Fruit fly (Drosophila melanogaster) whole organism, embryonic: ENCODE results near the gene CG7557.

ENCODE experiments used
- Abd-B ChIP-seq: fragments of 200-800 bp; sonication (Bioruptor generic); optimal IDR thresholded peaks from 2 replicates; lab custom pipeline; 2018; ENCODE audit warnings: missing biosample characterization, mild to moderate bottlenecking, missing genetic modification characterization, moderate library complexity
- Atf6 ChIP-seq: fragments of 200-800 bp; sonication (Bioruptor generic); IDR thresholded peaks from 2 replicates; pipeline ENCODE4 v1.3.6; 2022; ENCODE audit warnings: missing biosample characterization, missing genetic modification characterization
- CG10267 ChIP-seq: fragments of 200-800 bp; sonication (Bioruptor generic); optimal IDR thresholded peaks from 2 replicates; lab custom pipeline; 2018; ENCODE audit warnings: missing biosample characterization, mild to moderate bottlenecking, missing genetic modification characterization, moderate library complexity
- CG10462 ChIP-seq: fragments of 200-800 bp; sonication (Bioruptor generic); optimal IDR thresholded peaks from 2 replicates; lab custom pipeline; 2016; ENCODE audit warnings: missing biosample characterization, missing genetic modification characterization
- CG11247 ChIP-seq: fragments of 200-800 bp; sonication (Bioruptor generic); IDR thresholded peaks from 2 replicates; pipeline ENCODE4 v1.3.6; 2022; ENCODE audit warnings: missing biosample characterization, missing genetic modification characterization
- CG12744 ChIP-seq: fragments of 200-800 bp; sonication (Bioruptor generic); optimal IDR thresholded peaks from 2 replicates; lab custom pipeline; 2016; ENCODE audit warnings: missing biosample characterization, missing genetic modification characterization
- CG13123 ChIP-seq: fragments of 200-800 bp; sonication (Bioruptor generic); optimal IDR thresholded peaks from 2 replicates; lab custom pipeline; 2016; ENCODE audit warnings: missing biosample characterization, missing genetic modification characterization
- CG13424 ChIP-seq: fragments of 200-800 bp; sonication (Bioruptor generic); optimal IDR thresholded peaks from 2 replicates; lab custom pipeline; 2019; ENCODE audit warnings: missing biosample characterization, mild to moderate bottlenecking, missing genetic modification characterization, moderate library complexity
- CG13894 ChIP-seq: fragments of 200-800 bp; sonication (Bioruptor generic); optimal IDR thresholded peaks from 3 replicates; lab custom pipeline; 2018; ENCODE audit warnings: missing biosample characterization, mild to moderate bottlenecking, missing genetic modification characterization, moderate library complexity
- CG15514 ChIP-seq: fragments of 200-800 bp; sonication (Bioruptor generic); optimal IDR thresholded peaks from 3 replicates; lab custom pipeline; 2017; ENCODE audit warnings: missing biosample characterization, missing genetic modification characterization, mild to moderate bottlenecking, moderate library complexity, missing genetic modification reagents
- CG17328 ChIP-seq: fragments of 200-800 bp; sonication (Bioruptor generic); IDR thresholded peaks from 2 replicates; pipeline ENCODE4 v1.3.6; 2022; ENCODE audit warnings: missing biosample characterization, missing genetic modification characterization
- CG17612 ChIP-seq: fragments of 200-800 bp; sonication (Bioruptor generic); IDR thresholded peaks from 2 replicates; pipeline ENCODE4 v1.3.6; 2022; ENCODE audit warnings: missing biosample characterization, missing genetic modification characterization
- CG18599 ChIP-seq: fragments of 200-800 bp; sonication (Bioruptor generic); optimal IDR thresholded peaks from 3 replicates; lab custom pipeline; 2017; ENCODE audit warnings: missing biosample characterization, missing genetic modification characterization, mild to moderate bottlenecking, moderate library complexity, missing genetic modification reagents
- CG2202 ChIP-seq: fragments of 200-800 bp; sonication (Bioruptor generic); optimal IDR thresholded peaks from 2 replicates; lab custom pipeline; 2018; ENCODE audit warnings: missing biosample characterization, mild to moderate bottlenecking, missing genetic modification characterization
- CG2678 ChIP-seq: fragments of 200-800 bp; sonication (Bioruptor generic); optimal IDR thresholded peaks from 3 replicates; lab custom pipeline; 2019; ENCODE audit warnings: missing biosample characterization, mild to moderate bottlenecking, missing genetic modification characterization, moderate library complexity
- CG31224 ChIP-seq: fragments of 200-800 bp; sonication (Bioruptor generic); IDR thresholded peaks from 2 replicates; pipeline ENCODE4 v1.3.6; 2022; ENCODE audit warnings: missing biosample characterization, missing genetic modification characterization
- CG31365 ChIP-seq: fragments of 200-800 bp; sonication (Bioruptor generic); optimal IDR thresholded peaks from 2 replicates; lab custom pipeline; 2018; ENCODE audit warnings: missing biosample characterization, mild to moderate bottlenecking, missing genetic modification characterization
- CG33557 ChIP-seq: fragments of 200-800 bp; sonication (Bioruptor generic); optimal IDR thresholded peaks from 2 replicates; lab custom pipeline; 2019; ENCODE audit warnings: missing biosample characterization, mild to moderate bottlenecking, missing genetic modification characterization, moderate library complexity
- CG5953 ChIP-seq: fragments of 200-800 bp; sonication (Bioruptor generic); IDR thresholded peaks from 2 replicates; pipeline ENCODE4 v1.3.6; 2022; ENCODE audit warnings: missing biosample characterization, missing genetic modification characterization
- CG6272 ChIP-seq: fragments of 200-800 bp; sonication (Bioruptor generic); IDR thresholded peaks from 2 replicates; pipeline ENCODE4 v1.3.6; 2022; ENCODE audit warnings: missing biosample characterization, missing genetic modification characterization
- CG6791 ChIP-seq: fragments of 200-800 bp; sonication (Bioruptor generic); IDR thresholded peaks from 3 replicates; pipeline ENCODE4 v1.3.6; 2022; ENCODE audit warnings: missing biosample characterization, missing genetic modification characterization; ENCODE audit not compliant: partially characterized antibody
- CG7786 ChIP-seq: fragments of 200-800 bp; sonication (Bioruptor generic); optimal IDR thresholded peaks from 2 replicates; lab custom pipeline; 2016; ENCODE audit warnings: missing biosample characterization, missing genetic modification characterization
- D19B ChIP-seq: fragments of 200-800 bp; sonication (Bioruptor generic); optimal IDR thresholded peaks from 2 replicates; lab custom pipeline; 2017; ENCODE audit warnings: missing biosample characterization, mild to moderate bottlenecking, missing genetic modification characterization
- Dref ChIP-seq: fragments of 200-800 bp; sonication (Bioruptor generic); IDR thresholded peaks from 2 replicates; pipeline ENCODE4 v1.3.6; 2022; ENCODE audit warnings: missing biosample characterization, missing genetic modification characterization
- E2f2 ChIP-seq: fragments of 200-800 bp; sonication (Bioruptor generic); IDR thresholded peaks from 2 replicates; pipeline ENCODE4 v1.3.6; 2022; ENCODE audit warnings: missing biosample characterization, missing genetic modification characterization
- HLH3B ChIP-seq: fragments of 200-800 bp; sonication (Bioruptor generic); IDR thresholded peaks from 2 replicates; pipeline ENCODE4 v1.3.6; 2022; ENCODE audit warnings: missing biosample characterization, missing genetic modification characterization
- Hr78 ChIP-seq, 2 experiments: fragments of 200-800 bp in 1 of 2; fragments of >200 bp in 1 of 2; sonication (Bioruptor generic) in 1 of 2; optimal IDR thresholded peaks; 2 replicates each; lab custom pipeline; 2017 to 2019; ENCODE audit warnings: missing biosample characterization in 2 of 2, missing genetic modification characterization in 2 of 2, mild to moderate bottlenecking in 1 of 2, moderate library complexity in 1 of 2
- Mad ChIP-seq: fragments of 200-800 bp; sonication (Bioruptor generic); optimal IDR thresholded peaks from 2 replicates; lab custom pipeline; 2016; ENCODE audit warnings: missing biosample characterization, missing genetic modification characterization
- NK7.1 ChIP-seq: fragments of 200-800 bp; sonication (Bioruptor generic); optimal IDR thresholded peaks from 3 replicates; lab custom pipeline; 2016; ENCODE audit warnings: missing biosample characterization, missing genetic modification characterization
- PHDP ChIP-seq: fragments of 200-800 bp; sonication (Bioruptor generic); optimal IDR thresholded peaks from 3 replicates; lab custom pipeline; 2018; ENCODE audit warnings: missing biosample characterization, mild to moderate bottlenecking, missing genetic modification characterization, moderate library complexity
- Sox100B ChIP-seq: fragments of 200-800 bp; sonication (Bioruptor generic); optimal IDR thresholded peaks from 3 replicates; lab custom pipeline; 2018; ENCODE audit warnings: missing biosample characterization, mild to moderate bottlenecking, missing genetic modification characterization
- Ssrp ChIP-seq: fragments of 200-800 bp; sonication (Bioruptor generic); optimal IDR thresholded peaks from 2 replicates; lab custom pipeline; 2018; ENCODE audit warnings: missing biosample characterization, mild to moderate bottlenecking, missing genetic modification characterization, moderate library complexity
- ato ChIP-seq: fragments of 200-800 bp; sonication (Bioruptor generic); IDR thresholded peaks from 2 replicates; pipeline ENCODE4 v1.3.6; 2022; ENCODE audit warnings: missing biosample characterization, missing genetic modification characterization; ENCODE audit not compliant: partially characterized antibody
- bcd ChIP-seq: fragments of 200-800 bp; sonication (Bioruptor generic); optimal IDR thresholded peaks from 2 replicates; lab custom pipeline; 2017; ENCODE audit warnings: missing biosample characterization, mild to moderate bottlenecking, missing genetic modification characterization
- br ChIP-seq: fragments of >200 bp; optimal IDR thresholded peaks from 2 replicates; lab custom pipeline; 2017
- esg ChIP-seq: fragments of 200-800 bp; sonication (Bioruptor generic); conservative IDR thresholded peaks from 2 replicates; pipeline ENCODE4 v1.3.6; 2022; ENCODE audit warnings: missing biosample characterization, missing genetic modification characterization
- ftz-f1 ChIP-seq: fragments of 200-800 bp; sonication (Bioruptor generic); optimal IDR thresholded peaks from 2 replicates; lab custom pipeline; 2016; ENCODE audit warnings: missing biosample characterization, missing genetic modification characterization
- hkb ChIP-seq, 2 experiments: fragments of 200-800 bp in 1 of 2; fragments of >200 bp in 1 of 2; sonication (Bioruptor generic) in 1 of 2; IDR thresholded peaks in 1 of 2; optimal IDR thresholded peaks in 1 of 2; 2 replicates each; pipeline versions ENCODE4 v1.3.6 to Lab custom; 2017 to 2022; ENCODE audit warnings: missing biosample characterization in 1 of 2, missing genetic modification characterization in 1 of 2
- pb ChIP-seq: fragments of 200-800 bp; sonication (Bioruptor generic); optimal IDR thresholded peaks from 3 replicates; lab custom pipeline; 2016; ENCODE audit warnings: missing biosample characterization, missing genetic modification characterization
- pita ChIP-seq: fragments of 200-800 bp; sonication (Bioruptor generic); optimal IDR thresholded peaks from 2 replicates; lab custom pipeline; 2017; ENCODE audit warnings: missing biosample characterization, mild to moderate bottlenecking, missing genetic modification characterization
- prd ChIP-seq, 3 experiments: fragments of >200 bp in 2 of 3; fragments of 200-800 bp in 1 of 3; sonication (Bioruptor generic) in 1 of 3; optimal IDR thresholded peaks in 2 of 3; IDR thresholded peaks in 1 of 3; 2 replicates in 2 of 3; 3 replicates in 1 of 3; pipeline versions ENCODE4 v1.3.6 to Lab custom; 2017 to 2022; ENCODE audit warnings: missing biosample characterization in 1 of 3, missing genetic modification characterization in 1 of 3
- ranshi ChIP-seq: fragments of 200-800 bp; sonication (Bioruptor generic); IDR thresholded peaks from 2 replicates; pipeline ENCODE4 v1.3.6; 2022; ENCODE audit warnings: missing biosample characterization, missing genetic modification characterization
- scrt ChIP-seq: fragments of 200-800 bp; sonication (Bioruptor generic); optimal IDR thresholded peaks from 2 replicates; lab custom pipeline; 2018; ENCODE audit warnings: missing biosample characterization, mild to moderate bottlenecking, missing genetic modification characterization, moderate library complexity
- shn ChIP-seq: fragments of 200-800 bp; sonication (Bioruptor generic); optimal IDR thresholded peaks from 3 replicates; lab custom pipeline; 2016; ENCODE audit warnings: missing biosample characterization, missing genetic modification characterization
- so ChIP-seq: fragments of 200-800 bp; sonication (Bioruptor generic); IDR thresholded peaks from 3 replicates; pipeline ENCODE4 v1.3.6; 2022; ENCODE audit warnings: missing biosample characterization, missing genetic modification characterization
- trh ChIP-seq: fragments of 200-800 bp; sonication (Bioruptor generic); optimal IDR thresholded peaks from 2 replicates; lab custom pipeline; 2016; ENCODE audit warnings: missing biosample characterization, missing genetic modification characterization
- twi ChIP-seq: fragments of 200-800 bp; optimal IDR thresholded peaks from 2 replicates; lab custom pipeline; 2019; ENCODE audit warnings: missing biosample characterization, mild to moderate bottlenecking, missing genetic modification characterization, moderate library complexity
- vfl ChIP-seq: fragments of 200-800 bp; sonication (Bioruptor generic); optimal IDR thresholded peaks from 2 replicates; lab custom pipeline; 2016; ENCODE audit warnings: missing biosample characterization, missing genetic modification characterization

CG7557 gene

dm6 chr3L:11416495-11417272 is 28.3 kb upstream of the CG7557 start:
- TF ChIP-seq bcd (peak; percentile 77), so (GFP tag; lab: Robert Waterston, UW) (peak; percentile 83), Sox100B (GFP tag; lab: Kevin White, UChicago) (peak; percentile 78), D19B (GFP tag; lab: Kevin White, UChicago) (no peak), CG11247 (GFP tag; lab: Robert Waterston, UW) (peak; percentile 87), CG31224 (GFP tag; lab: Robert Waterston, UW) (peak; percentile 71), CG6272 (GFP tag; lab: Robert Waterston, UW) (peak; percentile 81), scrt (GFP tag; lab: Kevin White, UChicago) (peak; percentile 53), trh (peak; percentile 70), CG6791 (no peak), CG13123 (GFP tag; lab: Kevin White, UChicago) (peak; percentile 71), CG15514 (GFP tag; lab: Kevin White, UChicago) (peak; percentile 25), CG13894 (tag; lab: Kevin White, UChicago) (no peak), CG31365 (peak; percentile 62), CG7786 (GFP tag; lab: Kevin White, UChicago) (peak; percentile 74), ranshi (GFP tag; lab: Robert Waterston, UW) (peak; percentile 94), HLH3B (GFP tag; lab: Robert Waterston, UW) (peak; percentile 96), CG17328 (GFP tag; lab: Robert Waterston, UW) (peak; percentile 96), ato (GFP tag; lab: Robert Waterston, UW) (no peak), pb (GFP tag; lab: Kevin White, UChicago) (peak; percentile 68), CG2202 (tag; lab: Kevin White, UChicago) (peak; percentile 80), CG12744 (peak; percentile 47), Dref (GFP tag; lab: Robert Waterston, UW) (0 out of 2 replicates have a peak, but pooled peaks have one; percentile 4), CG33557 (peak; percentile 72), Atf6 (GFP tag; lab: Robert Waterston, UW) (peak; percentile 57), PHDP (tag; lab: Kevin White, UChicago) (peak; percentile 72), br (no peak), CG2678 (tag; lab: Kevin White, UChicago) (peak; percentile 81), CG18599 (GFP tag; lab: Kevin White, UChicago) (peak; percentile 48), ftz-f1 (GFP tag; lab: Kevin White, UChicago) (no peak), hkb (optimal IDR thresholded peaks at IDR 0.05; lab: Kevin White, UChicago) (no peak), hkb (GFP tag; IDR thresholded peaks at IDR 0.05; lab: Robert Waterston, UW) (peak; percentile 94), pita (GFP tag; lab: Kevin White, UChicago) (no peak), Abd-B (GFP tag; lab: Kevin White, UChicago) (peak; percentile 78), vfl (GFP tag; lab: Kevin White, UChicago) (peak; percentile 51), Ssrp (tag; lab: Kevin White, UChicago) (peak; percentile 84), CG10462 (GFP tag; lab: Kevin White, UChicago) (peak; percentile 82), CG17612 (GFP tag; lab: Robert Waterston, UW) (peak; percentile 84), Hr78 (GFP tag; optimal IDR thresholded peaks at IDR 0.05; lab: Kevin White, UChicago) (peak in 1 of 2 experiments; percentile 89), CG13424 (tag; lab: Kevin White, UChicago) (peak; percentile 71), CG10267 (tag; lab: Kevin White, UChicago) (peak; percentile 45), twi (tag; lab: Kevin White, UChicago) (no peak), Mad (GFP tag; lab: Kevin White, UChicago) (peak; percentile 58), E2f2 (GFP tag; lab: Robert Waterston, UW) (0 out of 2 replicates have a peak, but pooled peaks have one; percentile 51), prd (optimal IDR thresholded peaks at IDR 0.05; lab: Kevin White, UChicago) (no peak), prd (GFP tag; IDR thresholded peaks at IDR 0.05; lab: Robert Waterston, UW) (peak; percentile 94), esg (GFP tag; lab: Robert Waterston, UW) (peak; percentile 88), NK7.1 (peak; percentile 43), shn (GFP tag; lab: Kevin White, UChicago) (peak; percentile 68), CG5953 (GFP tag; lab: Robert Waterston, UW) (peak; percentile 94)
